Fruit fly (Drosophila melanogaster): ENCODE measurements around the gene CG32137.

dm6 chr3L:13993742-13994719 is 55.0 kb downstream of the CG32137 start, which contains the start of gene CtsK1:
- no peak for TF ChIP-seq CG8478 (optimal IDR thresholded peaks at IDR 0.05)
- TF ChIP-seq usp (GFP tag; optimal IDR thresholded peaks at IDR 0.05): no peak
- no peak for TF ChIP-seq psq (optimal IDR thresholded peaks at IDR 0.05)
- TF ChIP-seq pan (optimal IDR thresholded peaks at IDR 0.05): no peak

All from whole organism.